Worm (Caenorhabditis elegans) whole organism, early embryonic: ENCODE measurements around the gene C38C10.3.

Experiments used
- aly-1 ChIP-seq: sonication (generic microtip); optimal IDR thresholded peaks from 2 replicates; lab custom pipeline; 2016; ENCODE audit warnings: missing genetic modification characterization, missing compliant biosample characterization
- ceh-36 ChIP-seq: sonication (generic microtip); optimal IDR thresholded peaks from 2 replicates; lab custom pipeline; 2016; ENCODE audit warnings: missing genetic modification characterization, inconsistent platforms, missing compliant biosample characterization
- ets-7 ChIP-seq: sonication (generic microtip); optimal IDR thresholded peaks from 2 replicates; lab custom pipeline; 2016; ENCODE audit warnings: missing genotype, missing genetic modification characterization, missing compliant biosample characterization
- pes-1 ChIP-seq: fragments of 200-800 bp; sonication (Bioruptor generic); IDR thresholded peaks from 2 replicates; pipeline ENCODE4 v1.3.6; 2022; ENCODE audit warnings: missing genetic modification reagents, missing genetic modification characterization, missing compliant biosample characterization
- scrt-1 ChIP-seq: fragments of 200-800 bp; sonication (Bioruptor generic); IDR thresholded peaks from 2 replicates; pipeline ENCODE4 v1.3.6; 2022; ENCODE audit warnings: missing genetic modification characterization, missing compliant biosample characterization
- tbx-37 ChIP-seq: fragments of 200-800 bp; sonication (Bioruptor generic); conservative IDR thresholded peaks from 2 replicates; pipeline ENCODE4 v1.3.6; 2022; ENCODE audit warnings: missing genetic modification reagents, missing genetic modification characterization, missing compliant biosample characterization

DNA sequence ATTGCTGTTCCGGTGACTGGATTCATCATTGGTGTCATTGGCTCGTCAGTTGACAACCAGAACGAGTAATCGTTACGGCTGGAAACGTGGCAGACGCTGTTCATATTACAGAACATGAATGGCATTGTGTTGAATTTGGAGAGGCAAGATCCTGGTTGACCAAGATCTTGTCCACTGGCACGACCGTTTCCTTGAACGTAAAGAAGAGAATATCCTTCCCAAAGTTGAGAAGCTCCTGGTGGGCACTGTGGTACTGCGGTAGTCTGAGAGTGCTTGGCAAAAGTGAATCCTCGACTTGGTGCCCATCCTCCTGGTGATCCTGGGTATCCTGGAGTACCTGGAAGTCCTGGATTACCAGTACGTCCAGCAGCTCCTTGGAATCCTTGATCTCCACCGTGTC is 47.5 kb downstream of the C38C10.3 start:
- TF ChIP-seq tbx-37 (no peak), pes-1 (no peak), ceh-36 (tag; lab: Kevin White, UChicago) (no peak), ets-7 (tag; lab: Kevin White, UChicago) (no peak), scrt-1 (GFP tag; lab: Robert Waterston, UW) (no peak), aly-1 (tag; lab: Kevin White, UChicago) (no peak)
